Worm (Caenorhabditis elegans): Measurements from ENCODE around the gene sqv-3.
A peak's percentile ranks its signal among the peaks of the same experiment; 100 is the strongest.

The sqv-3 gene

ce11 chrIII:9766175-9766574 is 14.0 kb downstream of the sqv-3 start, which contains the start of gene cbp-1:
cbp-1 (plus strand) TSS chrIII:9766509.
- TF ChIP-seq mls-2 (tag; optimal IDR thresholded peaks at IDR 0.05) (no peak), bed-3 (GFP tag; optimal IDR thresholded peaks at IDR 0.05) (no peak), nhr-28 (tag; optimal IDR thresholded peaks at IDR 0.05) (no peak), elt-3 (tag; optimal IDR thresholded peaks at IDR 0.05) (no peak), unc-62 (GFP tag; optimal IDR thresholded peaks at IDR 0.05) (peak; percentile 21), lsy-2 (tag; optimal IDR thresholded peaks at IDR 0.05) (peak; percentile 69), unc-39 (tag; optimal IDR thresholded peaks at IDR 0.05) (no peak), hlh-1 (tag; optimal IDR thresholded peaks at IDR 0.05) (no peak), ces-1 (GFP tag; optimal IDR thresholded peaks at IDR 0.05) (peak; percentile 76), nhr-237 (tag; optimal IDR thresholded peaks at IDR 0.05) (no peak), ceh-39 (tag; optimal IDR thresholded peaks at IDR 0.05) (peak; percentile 42), elt-1 (tag; optimal IDR thresholded peaks at IDR 0.05; ENCODE audit: borderline replicate concordance, insufficient read depth) (no peak), mep-1 (tag; optimal IDR thresholded peaks at IDR 0.05) (no peak), nhr-12 (tag; optimal IDR thresholded peaks at IDR 0.05) (no peak)

DNA sequence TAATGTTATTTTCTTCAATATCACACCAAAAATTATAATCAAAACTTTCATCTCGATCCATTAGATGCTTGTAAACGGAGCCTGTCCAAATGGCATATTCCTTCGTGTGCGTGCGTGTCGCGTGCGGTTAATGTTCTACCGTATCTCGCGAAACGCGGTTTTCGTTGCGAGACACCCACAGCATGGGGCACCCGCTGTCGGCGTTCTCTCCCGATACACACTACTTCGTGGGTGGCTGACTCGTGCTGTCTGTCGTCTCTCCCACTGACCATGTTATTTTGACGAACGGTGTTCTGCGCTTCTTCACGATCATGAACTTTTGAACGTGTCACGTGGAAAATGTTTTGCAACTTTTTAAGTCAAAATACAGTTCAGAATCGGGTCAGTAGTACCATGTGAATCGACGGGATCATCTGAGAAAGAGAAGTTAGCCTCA is 14.7 kb downstream of the sqv-3 start:
- peak; percentile 92 for TF ChIP-seq mls-2 (tag; optimal IDR thresholded peaks at IDR 0.05)
- TF ChIP-seq hlh-1 (tag; optimal IDR thresholded peaks at IDR 0.05), result peak; percentile 70
- TF ChIP-seq zip-8 (tag; optimal IDR thresholded peaks at IDR 0.05), result no peak
- peak; percentile 82 for TF ChIP-seq ham-2 (GFP tag; optimal IDR thresholded peaks at IDR 0.05)
- TF ChIP-seq drap-1 (GFP tag; optimal IDR thresholded peaks at IDR 0.05), result peak; percentile 95
- TF ChIP-seq sptf-1 (tag; optimal IDR thresholded peaks at IDR 0.05), result peak; percentile 95
- TF ChIP-seq nhr-2 (tag; optimal IDR thresholded peaks at IDR 0.05), result peak; percentile 25
- no peak for TF ChIP-seq snpc-4 (tag; optimal IDR thresholded peaks at IDR 0.05)
- TF ChIP-seq mep-1 (tag; optimal IDR thresholded peaks at IDR 0.05), result peak; percentile 95
- peak; percentile 91 for TF ChIP-seq unc-120 (tag; optimal IDR thresholded peaks at IDR 0.05; ENCODE audit: poor library complexity, severe bottlenecking)
- peak; percentile 99 for TF ChIP-seq lsy-2 (tag; optimal IDR thresholded peaks at IDR 0.05)
- peak; percentile 92 for TF ChIP-seq ztf-11 (tag; optimal IDR thresholded peaks at IDR 0.05)
- TF ChIP-seq tbx-8 (GFP tag; optimal IDR thresholded peaks at IDR 0.05), result peak; percentile 86
- peak; percentile 82 for TF ChIP-seq sem-2 (GFP tag; optimal IDR thresholded peaks at IDR 0.05)
- peak; percentile 98 for TF ChIP-seq pha-4 (tag; optimal IDR thresholded peaks at IDR 0.05)
- TF ChIP-seq nhr-237 (tag; optimal IDR thresholded peaks at IDR 0.05), result peak; percentile 86
- TF ChIP-seq blmp-1 (tag; optimal IDR thresholded peaks at IDR 0.05), result peak; percentile 48
- TF ChIP-seq lin-13 (tag; optimal IDR thresholded peaks at IDR 0.05), result peak; percentile 97
- TF ChIP-seq nhr-12 (tag; optimal IDR thresholded peaks at IDR 0.05), result peak; percentile 75
- no peak for TF ChIP-seq nhr-76 (tag; optimal IDR thresholded peaks at IDR 0.05)
- TF ChIP-seq cnd-1 (tag; optimal IDR thresholded peaks at IDR 0.05), result peak; percentile 94
- TF ChIP-seq lin-32 (GFP tag; optimal IDR thresholded peaks at IDR 0.05), result peak; percentile 83
- TF ChIP-seq elt-3 (tag; optimal IDR thresholded peaks at IDR 0.05), result peak; percentile 45
- peak; percentile 93 for TF ChIP-seq M03D4.4 (tag; optimal IDR thresholded peaks at IDR 0.05)
- TF ChIP-seq bed-3 (GFP tag; optimal IDR thresholded peaks at IDR 0.05), result peak; percentile 57
- TF ChIP-seq unc-62 (GFP tag; optimal IDR thresholded peaks at IDR 0.05), result peak; percentile 81
- no peak for TF ChIP-seq nhr-28 (tag; optimal IDR thresholded peaks at IDR 0.05)
- peak; percentile 80 for TF ChIP-seq ceh-43 (GFP tag; optimal IDR thresholded peaks at IDR 0.05)
- TF ChIP-seq mab-5 (tag; optimal IDR thresholded peaks at IDR 0.05), result peak; percentile 6
- no peak for TF ChIP-seq elt-1 (tag; optimal IDR thresholded peaks at IDR 0.05; ENCODE audit: borderline replicate concordance, insufficient read depth)
- TF ChIP-seq ceh-39 (tag; optimal IDR thresholded peaks at IDR 0.05), result peak; percentile 97
- no peak for TF ChIP-seq flh-1 (GFP tag; optimal IDR thresholded peaks at IDR 0.05)
- TF ChIP-seq unc-39 (tag; optimal IDR thresholded peaks at IDR 0.05), result peak; percentile 39
- peak; percentile 94 for TF ChIP-seq ceh-83 (GFP tag; optimal IDR thresholded peaks at IDR 0.05)
- TF ChIP-seq ces-1 (GFP tag; optimal IDR thresholded peaks at IDR 0.05), result peak; percentile 71

DNA sequence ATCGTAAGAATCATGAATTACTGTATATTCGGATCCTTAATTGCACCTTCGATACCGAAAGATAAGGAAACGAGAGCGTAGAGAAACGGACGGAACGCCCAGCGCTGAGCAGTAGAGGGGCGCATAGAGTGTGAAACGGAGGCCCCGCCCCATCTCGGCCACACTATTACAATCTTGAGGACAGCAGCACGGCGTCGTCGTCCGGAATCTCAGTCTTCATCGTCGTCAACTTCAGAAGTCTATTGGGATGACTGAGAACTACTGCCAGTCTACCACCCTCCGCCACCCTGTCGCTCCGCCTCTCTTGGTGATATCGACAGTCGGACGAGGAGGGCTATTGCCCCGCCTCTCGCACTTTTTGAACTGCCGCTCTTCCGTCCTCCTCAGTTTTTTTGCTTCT is 15.4 kb downstream of the sqv-3 start:
- TF ChIP-seq flh-1 (GFP tag; optimal IDR thresholded peaks at IDR 0.05), result no peak
- TF ChIP-seq mep-1 (tag; optimal IDR thresholded peaks at IDR 0.05), result no peak
- peak; percentile 19 for TF ChIP-seq M03D4.4 (tag; optimal IDR thresholded peaks at IDR 0.05)
- TF ChIP-seq sptf-1 (tag; optimal IDR thresholded peaks at IDR 0.05), result no peak

All from whole organism, mixed stage, embryonic.